Fruit fly (Drosophila melanogaster) whole organism, embryonic: ENCODE data around the gene nerfin-2.

Experiments used
- Asciz ChIP-seq: fragments of 200-800 bp; sonication (Bioruptor generic); optimal IDR thresholded peaks from 2 replicates; lab custom pipeline; 2017; ENCODE audit warnings: missing biosample characterization, mild to moderate bottlenecking, missing genetic modification characterization, missing genetic modification reagents
- Atf-2 ChIP-seq: fragments of 200-800 bp; sonication (Bioruptor generic); optimal IDR thresholded peaks from 2 replicates; lab custom pipeline; 2016; ENCODE audit warnings: missing biosample characterization, missing genetic modification characterization
- CG10147 ChIP-seq: fragments of 200-800 bp; sonication (Bioruptor generic); optimal IDR thresholded peaks from 2 replicates; lab custom pipeline; 2019; ENCODE audit warnings: missing biosample characterization, mild to moderate bottlenecking, missing genetic modification characterization, moderate library complexity
- CG1024 ChIP-seq: fragments of 200-800 bp; sonication (Bioruptor generic); IDR thresholded peaks from 2 replicates; pipeline ENCODE4 v1.3.6; 2022; ENCODE audit warnings: missing biosample characterization, missing genetic modification characterization
- CG10462 ChIP-seq: fragments of 200-800 bp; sonication (Bioruptor generic); optimal IDR thresholded peaks from 2 replicates; lab custom pipeline; 2016; ENCODE audit warnings: missing biosample characterization, missing genetic modification characterization
- CG10959 ChIP-seq: fragments of 200-800 bp; sonication (Bioruptor generic); IDR thresholded peaks from 2 replicates; pipeline ENCODE4 v1.3.6; 2022; ENCODE audit warnings: missing biosample characterization, missing genetic modification characterization
- CG12155 ChIP-seq: fragments of 200-800 bp; sonication (Bioruptor generic); optimal IDR thresholded peaks from 3 replicates; lab custom pipeline; 2016; ENCODE audit warnings: missing biosample characterization, missing genetic modification characterization
- CG12769 ChIP-seq: fragments of 200-800 bp; sonication (Bioruptor generic); optimal IDR thresholded peaks from 2 replicates; lab custom pipeline; 2019; ENCODE audit warnings: missing biosample characterization, mild to moderate bottlenecking, missing genetic modification characterization, moderate library complexity
- CG1603 ChIP-seq: fragments of 200-800 bp; sonication (Bioruptor generic); optimal IDR thresholded peaks from 2 replicates; lab custom pipeline; 2019; ENCODE audit warnings: missing biosample characterization, mild to moderate bottlenecking, missing genetic modification characterization, moderate library complexity
- CG1832 ChIP-seq: fragments of 200-800 bp; sonication (Bioruptor generic); optimal IDR thresholded peaks from 2 replicates; lab custom pipeline; 2017; ENCODE audit warnings: missing biosample characterization, mild to moderate bottlenecking, missing genetic modification characterization, inconsistent platforms
- CG2889 ChIP-seq: fragments of 200-800 bp; sonication (Bioruptor generic); IDR thresholded peaks from 3 replicates; pipeline ENCODE4 v1.3.6; 2022; ENCODE audit warnings: missing biosample characterization, missing genetic modification characterization
- CG34422 ChIP-seq: fragments of 200-800 bp; sonication (Bioruptor generic); IDR thresholded peaks from 3 replicates; pipeline ENCODE4 v1.3.6; 2022; ENCODE audit warnings: missing biosample characterization, missing genetic modification characterization
- CG4617 ChIP-seq: fragments of 200-800 bp; sonication (Bioruptor generic); optimal IDR thresholded peaks from 3 replicates; lab custom pipeline; 2016; ENCODE audit warnings: missing biosample characterization, missing genetic modification characterization, borderline replicate concordance
- CG5180 ChIP-seq: fragments of 200-800 bp; sonication (Bioruptor generic); optimal IDR thresholded peaks from 3 replicates; lab custom pipeline; 2017; ENCODE audit warnings: missing biosample characterization, missing genetic modification characterization, mild to moderate bottlenecking, moderate library complexity, missing genetic modification reagents
- CG6175 ChIP-seq: fragments of 200-800 bp; sonication (Bioruptor generic); IDR thresholded peaks from 3 replicates; pipeline ENCODE4 v1.3.6; 2022; ENCODE audit warnings: missing biosample characterization, missing genetic modification characterization
- CG6765 ChIP-seq: fragments of 200-800 bp; sonication (Bioruptor generic); optimal IDR thresholded peaks from 3 replicates; lab custom pipeline; 2017; ENCODE audit warnings: missing biosample characterization, mild to moderate bottlenecking, missing genetic modification characterization
- CG8388 ChIP-seq: fragments of 200-800 bp; sonication (Bioruptor generic); optimal IDR thresholded peaks from 2 replicates; lab custom pipeline; 2019; ENCODE audit warnings: missing biosample characterization, mild to moderate bottlenecking, missing genetic modification characterization, moderate library complexity
- Drgx ChIP-seq: fragments of 200-800 bp; sonication (Bioruptor generic); IDR thresholded peaks from 2 replicates; pipeline ENCODE4 v1.3.6; 2022; ENCODE audit warnings: missing biosample characterization, missing genetic modification characterization
- Ets65A ChIP-seq: fragments of 200-800 bp; sonication (Bioruptor generic); peaks from one replicate; lab custom pipeline; 2016; ENCODE audit warnings: missing biosample characterization, missing genetic modification characterization
- HLH3B ChIP-seq: fragments of 200-800 bp; sonication (Bioruptor generic); IDR thresholded peaks from 2 replicates; pipeline ENCODE4 v1.3.6; 2022; ENCODE audit warnings: missing biosample characterization, missing genetic modification characterization
- Lpt ChIP-seq: fragments of >200 bp; optimal IDR thresholded peaks from 2 replicates; lab custom pipeline; 2018; ENCODE audit warnings: missing biosample characterization, missing genetic modification characterization
- Med ChIP-seq: fragments of 200-800 bp; sonication (Bioruptor generic); peaks from one replicate; lab custom pipeline; 2016; ENCODE audit warnings: missing biosample characterization, missing genetic modification characterization, mild to moderate bottlenecking, inconsistent platforms, moderate library complexity
- Nf-YB ChIP-seq: fragments of 200-800 bp; sonication (Bioruptor generic); optimal IDR thresholded peaks from 3 replicates; lab custom pipeline; 2019; ENCODE audit warnings: missing biosample characterization, mild to moderate bottlenecking, missing genetic modification characterization, moderate library complexity
- Pdp1 ChIP-seq, 2 experiments: fragments of 200-800 bp; sonication (Bioruptor generic); optimal IDR thresholded peaks; 3 replicates each; lab custom pipeline; 2016; ENCODE audit warnings: missing biosample characterization in 2 of 2, missing genetic modification characterization in 2 of 2, mild to moderate bottlenecking in 1 of 2, moderate library complexity in 1 of 2
- Ptx1 ChIP-seq: fragments of 200-800 bp; sonication (Bioruptor generic); IDR thresholded peaks from 2 replicates; pipeline ENCODE4 v1.3.6; 2022; ENCODE audit warnings: missing biosample characterization, missing genetic modification characterization
- Ssrp ChIP-seq: fragments of 200-800 bp; sonication (Bioruptor generic); optimal IDR thresholded peaks from 2 replicates; lab custom pipeline; 2018; ENCODE audit warnings: missing biosample characterization, mild to moderate bottlenecking, missing genetic modification characterization, moderate library complexity
- amos ChIP-seq: fragments of 200-800 bp; sonication (Bioruptor generic); IDR thresholded peaks from 2 replicates; pipeline ENCODE4 v1.3.6; 2022; ENCODE audit warnings: missing biosample characterization, missing genetic modification characterization; ENCODE audit not compliant: partially characterized antibody
- cato ChIP-seq: fragments of 200-800 bp; sonication (Bioruptor generic); optimal IDR thresholded peaks from 2 replicates; lab custom pipeline; 2016; ENCODE audit warnings: missing biosample characterization, missing genetic modification characterization, borderline replicate concordance
- cg ChIP-seq: fragments of 200-800 bp; sonication (Bioruptor generic); optimal IDR thresholded peaks from 3 replicates; lab custom pipeline; 2019; ENCODE audit warnings: missing biosample characterization, mild to moderate bottlenecking, missing genetic modification characterization, moderate library complexity
- chn ChIP-seq: fragments of 200-800 bp; sonication (Bioruptor generic); optimal IDR thresholded peaks from 2 replicates; lab custom pipeline; 2016; ENCODE audit warnings: missing biosample characterization, missing genetic modification characterization
- crol ChIP-seq: fragments of 200-800 bp; sonication (Bioruptor generic); IDR thresholded peaks from 2 replicates; pipeline ENCODE4 v1.3.6; 2022; ENCODE audit warnings: missing biosample characterization, missing genetic modification characterization
- disco-r ChIP-seq: fragments of 200-800 bp; sonication (Bioruptor generic); optimal IDR thresholded peaks from 2 replicates; lab custom pipeline; 2016; ENCODE audit warnings: missing biosample characterization, missing genetic modification characterization
- dm ChIP-seq: fragments of 200-800 bp; sonication (Bioruptor generic); optimal IDR thresholded peaks from 3 replicates; lab custom pipeline; 2016; ENCODE audit warnings: missing biosample characterization, missing genetic modification characterization
- eve ChIP-seq, 2 experiments: fragments of >200 bp; optimal IDR thresholded peaks; 2 replicates each; lab custom pipeline; 2017; ENCODE audit warnings: missing biosample characterization in 2 of 2, missing genetic modification characterization in 2 of 2
- fru ChIP-seq: fragments of >200 bp; optimal IDR thresholded peaks from 2 replicates; lab custom pipeline; 2017
- fu2 ChIP-seq: fragments of 200-800 bp; sonication (Bioruptor generic); optimal IDR thresholded peaks from 2 replicates; lab custom pipeline; 2016; ENCODE audit warnings: missing biosample characterization, missing genetic modification characterization
- grau ChIP-seq: fragments of 200-800 bp; optimal IDR thresholded peaks from 3 replicates; lab custom pipeline; 2019; ENCODE audit warnings: missing biosample characterization, mild to moderate bottlenecking, missing genetic modification characterization, moderate library complexity
- jing ChIP-seq: fragments of 200-800 bp; sonication (Bioruptor generic); optimal IDR thresholded peaks from 2 replicates; lab custom pipeline; 2018; ENCODE audit warnings: missing biosample characterization, mild to moderate bottlenecking, missing genetic modification characterization
- nom ChIP-seq: fragments of 200-800 bp; sonication (Bioruptor generic); optimal IDR thresholded peaks from 2 replicates; lab custom pipeline; 2017; ENCODE audit warnings: missing biosample characterization, missing genetic modification characterization, mild to moderate bottlenecking, moderate library complexity, missing genetic modification reagents
- onecut ChIP-seq: fragments of 200-800 bp; sonication (Bioruptor generic); IDR thresholded peaks from 2 replicates; pipeline ENCODE4 v1.3.6; 2022; ENCODE audit warnings: missing biosample characterization, missing genetic modification characterization
- pho ChIP-seq: fragments of 200-800 bp; sonication (Bioruptor generic); optimal IDR thresholded peaks from 2 replicates; lab custom pipeline; 2016; ENCODE audit warnings: missing biosample characterization, missing genetic modification characterization
- phol ChIP-seq: fragments of 200-800 bp; sonication (Bioruptor generic); optimal IDR thresholded peaks from 3 replicates; lab custom pipeline; 2018; ENCODE audit warnings: missing biosample characterization, mild to moderate bottlenecking, missing genetic modification characterization, moderate library complexity
- prd ChIP-seq, 3 experiments: fragments of >200 bp in 2 of 3; fragments of 200-800 bp in 1 of 3; sonication (Bioruptor generic) in 1 of 3; optimal IDR thresholded peaks in 2 of 3; IDR thresholded peaks in 1 of 3; 2 replicates in 2 of 3; 3 replicates in 1 of 3; pipeline versions ENCODE4 v1.3.6 to Lab custom; 2017 to 2022; ENCODE audit warnings: missing biosample characterization in 1 of 3, missing genetic modification characterization in 1 of 3
- row ChIP-seq: fragments of 200-800 bp; sonication (Bioruptor generic); IDR thresholded peaks from 3 replicates; pipeline ENCODE4 v1.3.6; 2022; ENCODE audit warnings: missing biosample characterization, missing genetic modification characterization
- schlank ChIP-seq: fragments of 200-800 bp; sonication (Bioruptor generic); optimal IDR thresholded peaks from 2 replicates; lab custom pipeline; 2018; ENCODE audit warnings: missing biosample characterization, mild to moderate bottlenecking, missing genetic modification characterization
- sens ChIP-seq: fragments of 200-800 bp; sonication (Bioruptor generic); peaks from one replicate; lab custom pipeline; 2016; ENCODE audit warnings: missing biosample characterization, missing genetic modification characterization
- shn ChIP-seq: fragments of 200-800 bp; sonication (Bioruptor generic); optimal IDR thresholded peaks from 3 replicates; lab custom pipeline; 2016; ENCODE audit warnings: missing biosample characterization, missing genetic modification characterization
- sisA ChIP-seq: fragments of 200-800 bp; sonication (Bioruptor generic); IDR thresholded peaks from 2 replicates; pipeline ENCODE4 v1.3.6; 2022; ENCODE audit warnings: missing biosample characterization, missing genetic modification characterization
- tna ChIP-seq: fragments of 200-800 bp; sonication (Bioruptor generic); IDR thresholded peaks from 2 replicates; pipeline ENCODE4 v1.3.6; 2022; ENCODE audit warnings: missing biosample characterization, missing genetic modification characterization; ENCODE audit not compliant: partially characterized antibody

Gene nerfin-2

dm6 chr3R:10081469-10082111 lies 10.7 kb downstream of the nerfin-2 start:
- TF ChIP-seq Med (peak; percentile 67), CG4617 (GFP tag; lab: Kevin White, UChicago) (no peak), cg (GFP tag; lab: Kevin White, UChicago) (peak; percentile 36), fu2 (GFP tag; lab: Kevin White, UChicago) (no peak), nom (no peak), Asciz (no peak), crol (GFP tag; lab: Robert Waterston, UW) (no peak), CG6765 (no peak), chn (GFP tag; lab: Kevin White, UChicago) (no peak), Ets65A (GFP tag; lab: Kevin White, UChicago) (peak; percentile 75), CG10959 (GFP tag; lab: Robert Waterston, UW) (no peak), schlank (tag; lab: Kevin White, UChicago) (no peak), eve (GFP tag; optimal IDR thresholded peaks at IDR 0.05; lab: Kevin White, UChicago) (no peak), CG8388 (peak; percentile 90), shn (GFP tag; lab: Kevin White, UChicago) (no peak), onecut (GFP tag; lab: Robert Waterston, UW) (no peak), disco-r (GFP tag; lab: Kevin White, UChicago) (no peak), dm (GFP tag; lab: Kevin White, UChicago) (no peak), sens (GFP tag; lab: Kevin White, UChicago) (peak; percentile 75), Lpt (no peak), fru (lab: Kevin White, UChicago) (no peak), sisA (GFP tag; lab: Robert Waterston, UW) (peak; percentile 42; the same call in 1 of the 2 replicates), CG34422 (GFP tag; lab: Robert Waterston, UW) (no peak), HLH3B (GFP tag; lab: Robert Waterston, UW) (0 out of 2 replicates have a peak, but pooled peaks have one; percentile 16), CG5180 (GFP tag; lab: Kevin White, UChicago) (no peak), Drgx (GFP tag; lab: Robert Waterston, UW) (no peak), CG1024 (GFP tag; lab: Robert Waterston, UW) (no peak), row (peak; percentile 39; the same call in 1 of the 3 replicates), cato (no peak), CG1603 (peak; percentile 4), amos (no peak)

- TF ChIP-seq prd (optimal IDR thresholded peaks at IDR 0.05; lab: Kevin White, UChicago) (no peak), prd (GFP tag; IDR thresholded peaks at IDR 0.05; lab: Robert Waterston, UW) (peak; percentile 20; the same call in 1 of the 3 replicates), Ssrp (tag; lab: Kevin White, UChicago) (no peak), grau (tag; lab: Kevin White, UChicago) (peak; percentile 64), CG10147 (GFP tag; lab: Kevin White, UChicago) (no peak), Atf-2 (GFP tag; lab: Kevin White, UChicago) (no peak), pho (GFP tag; lab: Kevin White, UChicago) (no peak), CG6175 (GFP tag; lab: Robert Waterston, UW) (no peak), Nf-YB (GFP tag; lab: Kevin White, UChicago) (no peak), CG1832 (GFP tag; lab: Kevin White, UChicago) (peak; percentile 34), cg (GFP tag; lab: Kevin White, UChicago) (peak; percentile 5), Drgx (GFP tag; lab: Robert Waterston, UW) (peak; percentile 47; the same call in 1 of the 2 replicates), CG12769 (tag; lab: Kevin White, UChicago) (no peak), Ptx1 (GFP tag; lab: Robert Waterston, UW) (0 out of 2 replicates have a peak, but pooled peaks have one; percentile 7), jing (no peak), sens (GFP tag; lab: Kevin White, UChicago) (peak; percentile 79), phol (tag; lab: Kevin White, UChicago) (peak; percentile 2), Med (peak; percentile 71), row (peak; percentile 30; the same call in 1 of the 3 replicates), Pdp1 (GFP tag; optimal IDR thresholded peaks at IDR 0.05; lab: Kevin White, UChicago) (peak in 1 of 2 experiments; percentile 73), CG2889 (no peak), tna (GFP tag; lab: Robert Waterston, UW) (no peak), CG12155 (GFP tag; lab: Kevin White, UChicago) (no peak), nom (peak; percentile 85), CG10462 (GFP tag; lab: Kevin White, UChicago) (no peak)
These were observed 11.7 kb downstream of the nerfin-2 start for dm6 chr3R:10082549-10083075.
